Fruit fly (Drosophila melanogaster) whole organism, prepupa: Measurements from ENCODE around the gene Elovl7.

Source experiments
- CG10631 ChIP-seq: fragments of 200-800 bp; sonication (Bioruptor generic); optimal IDR thresholded peaks from 2 replicates; lab custom pipeline; 2016; ENCODE audit warnings: missing biosample characterization, missing genetic modification characterization
- CG10669 ChIP-seq: fragments of 200-800 bp; sonication (Bioruptor generic); optimal IDR thresholded peaks from 3 replicates; lab custom pipeline; 2018; ENCODE audit warnings: missing biosample characterization, mild to moderate bottlenecking, missing genetic modification characterization, moderate library complexity
- CG11294 ChIP-seq: fragments of 200-800 bp; sonication (Bioruptor generic); IDR thresholded peaks from 2 replicates; pipeline ENCODE4 v1.3.6; 2022; ENCODE audit warnings: missing biosample characterization, missing genetic modification characterization
- CG11762 ChIP-seq: fragments of 200-800 bp; sonication (Bioruptor generic); optimal IDR thresholded peaks from 3 replicates; lab custom pipeline; 2016; ENCODE audit warnings: missing biosample characterization, missing genetic modification characterization; ENCODE audit not compliant: insufficient read depth
- CG11902 ChIP-seq: fragments of 200-800 bp; sonication (Bioruptor generic); optimal IDR thresholded peaks from 3 replicates; lab custom pipeline; 2016; ENCODE audit warnings: missing biosample characterization, missing genetic modification characterization
- CG15336 ChIP-seq: fragments of 200-800 bp; sonication (Bioruptor generic); IDR thresholded peaks from 2 replicates; pipeline ENCODE4 v1.3.6; 2022; ENCODE audit warnings: missing biosample characterization, missing genetic modification characterization
- CG1621 ChIP-seq: fragments of 200-800 bp; sonication (Bioruptor generic); optimal IDR thresholded peaks from 3 replicates; lab custom pipeline; 2018; ENCODE audit warnings: missing biosample characterization, mild to moderate bottlenecking, missing genetic modification characterization
- CG16779 ChIP-seq: fragments of 200-800 bp; sonication (Bioruptor generic); optimal IDR thresholded peaks from 3 replicates; lab custom pipeline; 2017; ENCODE audit warnings: missing biosample characterization, mild to moderate bottlenecking, missing genetic modification characterization
- CG31627 ChIP-seq: fragments of 200-800 bp; sonication (Bioruptor generic); optimal IDR thresholded peaks from 3 replicates; lab custom pipeline; 2016; ENCODE audit warnings: missing biosample characterization, missing genetic modification characterization
- CG32006 ChIP-seq: fragments of 200-800 bp; sonication (Bioruptor generic); optimal IDR thresholded peaks from 3 replicates; lab custom pipeline; 2017; ENCODE audit warnings: missing biosample characterization, mild to moderate bottlenecking, missing genetic modification characterization
- CG34406 ChIP-seq: fragments of 200-800 bp; sonication (Bioruptor generic); optimal IDR thresholded peaks from 3 replicates; lab custom pipeline; 2016; ENCODE audit warnings: missing biosample characterization, missing genetic modification characterization
- CG3919 ChIP-seq: fragments of 200-800 bp; sonication (Bioruptor generic); optimal IDR thresholded peaks from 3 replicates; lab custom pipeline; 2016; ENCODE audit warnings: missing biosample characterization, missing genetic modification characterization
- CG6163 ChIP-seq: fragments of 200-800 bp; sonication (Bioruptor generic); IDR thresholded peaks from 3 replicates; pipeline ENCODE4 v1.3.6; 2022; ENCODE audit warnings: missing biosample characterization, missing genetic modification characterization
- CG6276 ChIP-seq: fragments of 200-800 bp; sonication (Bioruptor generic); optimal IDR thresholded peaks from 2 replicates; lab custom pipeline; 2017; ENCODE audit warnings: missing biosample characterization, mild to moderate bottlenecking, missing genetic modification characterization
- CG6792 ChIP-seq: fragments of 200-800 bp; sonication (Bioruptor generic); optimal IDR thresholded peaks from 3 replicates; lab custom pipeline; 2016; ENCODE audit warnings: missing biosample characterization, missing genetic modification characterization
- CG6808 ChIP-seq: fragments of 200-800 bp; sonication (Bioruptor generic); optimal IDR thresholded peaks from 3 replicates; lab custom pipeline; 2017; ENCODE audit warnings: missing biosample characterization, missing genetic modification characterization, mild to moderate bottlenecking, moderate library complexity, missing genetic modification reagents
- CG7368 ChIP-seq: fragments of 200-800 bp; sonication (Bioruptor generic); optimal IDR thresholded peaks from 3 replicates; lab custom pipeline; 2016; ENCODE audit warnings: missing biosample characterization, missing genetic modification characterization
- CG8119 ChIP-seq: fragments of 200-800 bp; sonication (Bioruptor generic); IDR thresholded peaks from 3 replicates; pipeline ENCODE4 v1.3.6; 2022; ENCODE audit warnings: missing biosample characterization, missing genetic modification characterization
- CG8319 ChIP-seq: fragments of 200-800 bp; sonication (Bioruptor generic); optimal IDR thresholded peaks from 3 replicates; lab custom pipeline; 2016; ENCODE audit warnings: missing biosample characterization, missing genetic modification characterization
- CG8632 ChIP-seq: fragments of 200-800 bp; sonication (Bioruptor generic); optimal IDR thresholded peaks from 3 replicates; lab custom pipeline; 2016; ENCODE audit warnings: missing biosample characterization, missing genetic modification characterization
- CG9139 ChIP-seq: fragments of 200-800 bp; sonication (Bioruptor generic); optimal IDR thresholded peaks from 3 replicates; lab custom pipeline; 2017; ENCODE audit warnings: missing biosample characterization, mild to moderate bottlenecking, missing genetic modification characterization
- Eip75B ChIP-seq: fragments of 200-800 bp; sonication (Bioruptor generic); optimal IDR thresholded peaks from 3 replicates; lab custom pipeline; 2016; ENCODE audit warnings: missing biosample characterization, missing genetic modification characterization
- Eip78C ChIP-seq: fragments of 200-800 bp; sonication (Bioruptor generic); peaks from one replicate; lab custom pipeline; 2016; ENCODE audit warnings: missing biosample characterization, missing genetic modification characterization
- Eip93F ChIP-seq: fragments of 200-800 bp; sonication (Bioruptor generic); optimal IDR thresholded peaks from 2 replicates; lab custom pipeline; 2016; ENCODE audit warnings: missing biosample characterization, mild to moderate bottlenecking, missing genetic modification characterization
- Ets21C ChIP-seq: fragments of 200-800 bp; sonication (Bioruptor generic); optimal IDR thresholded peaks from 3 replicates; lab custom pipeline; 2016; ENCODE audit warnings: missing biosample characterization, missing genetic modification characterization
- Ets96B ChIP-seq: fragments of 200-800 bp; optimal IDR thresholded peaks from 2 replicates; lab custom pipeline; 2019; ENCODE audit warnings: missing biosample characterization, mild to moderate bottlenecking, missing genetic modification characterization, moderate library complexity
- Gug ChIP-seq: fragments of 200-800 bp; sonication (Bioruptor generic); IDR thresholded peaks from 2 replicates; pipeline ENCODE4 v1.3.6; 2022; ENCODE audit warnings: missing biosample characterization, missing genetic modification characterization
- Hr38 ChIP-seq: sonication (Bioruptor generic); optimal IDR thresholded peaks from 2 replicates; lab custom pipeline; 2016; ENCODE audit warnings: missing biosample characterization, missing genetic modification characterization
- Hr39 ChIP-seq: fragments of 200-800 bp; sonication (Bioruptor generic); optimal IDR thresholded peaks from 2 replicates; lab custom pipeline; 2016; ENCODE audit warnings: missing biosample characterization, missing genetic modification characterization
- Lpt ChIP-seq: fragments of 200-800 bp; sonication (Bioruptor generic); optimal IDR thresholded peaks from 3 replicates; lab custom pipeline; 2016; ENCODE audit warnings: missing biosample characterization, missing genetic modification characterization
- Met ChIP-seq: fragments of 200-800 bp; sonication (Bioruptor generic); optimal IDR thresholded peaks from 3 replicates; lab custom pipeline; 2016; ENCODE audit warnings: missing biosample characterization, missing genetic modification characterization
- OdsH ChIP-seq: fragments of 200-800 bp; sonication (Bioruptor generic); optimal IDR thresholded peaks from 3 replicates; lab custom pipeline; 2016; ENCODE audit warnings: missing biosample characterization, missing genetic modification characterization
- Smox ChIP-seq: fragments of 200-800 bp; sonication (Bioruptor generic); optimal IDR thresholded peaks from 3 replicates; lab custom pipeline; 2016; ENCODE audit warnings: missing biosample characterization, missing genetic modification characterization
- Sox102F ChIP-seq: fragments of 200-800 bp; sonication (Bioruptor generic); optimal IDR thresholded peaks from 2 replicates; lab custom pipeline; 2016; ENCODE audit warnings: missing biosample characterization, mild to moderate bottlenecking, missing genetic modification characterization
- Sox14 ChIP-seq: fragments of 200-800 bp; sonication (Bioruptor generic); optimal IDR thresholded peaks from 3 replicates; lab custom pipeline; 2016; ENCODE audit warnings: missing biosample characterization, missing genetic modification characterization
- achi ChIP-seq: fragments of 200-800 bp; sonication (Bioruptor generic); optimal IDR thresholded peaks from 3 replicates; lab custom pipeline; 2016; ENCODE audit warnings: missing biosample characterization, missing genetic modification characterization
- acj6 ChIP-seq: fragments of 200-800 bp; sonication (Bioruptor generic); optimal IDR thresholded peaks from 3 replicates; lab custom pipeline; 2016; ENCODE audit warnings: missing biosample characterization, missing genetic modification characterization
- cyc ChIP-seq: fragments of 200-800 bp; sonication (Bioruptor generic); optimal IDR thresholded peaks from 3 replicates; lab custom pipeline; 2016; ENCODE audit warnings: missing biosample characterization, missing genetic modification characterization
- dsx ChIP-seq: fragments of 200-800 bp; optimal IDR thresholded peaks from 3 replicates; lab custom pipeline; 2019; ENCODE audit warnings: missing biosample characterization, mild to moderate bottlenecking, missing genetic modification characterization, moderate library complexity; ENCODE audit not compliant: poor library complexity, severe bottlenecking
- esn ChIP-seq: fragments of 200-800 bp; sonication (Bioruptor generic); optimal IDR thresholded peaks from 2 replicates; lab custom pipeline; 2016; ENCODE audit warnings: missing biosample characterization, mild to moderate bottlenecking, missing genetic modification characterization, moderate library complexity
- fd59A ChIP-seq: fragments of 200-800 bp; sonication (Bioruptor generic); optimal IDR thresholded peaks from 2 replicates; lab custom pipeline; 2017; ENCODE audit warnings: missing biosample characterization, mild to moderate bottlenecking, missing genetic modification characterization, missing genetic modification reagents
- fd85E ChIP-seq: fragments of 200-800 bp; sonication (Bioruptor generic); optimal IDR thresholded peaks from 3 replicates; lab custom pipeline; 2016; ENCODE audit warnings: missing biosample characterization, missing genetic modification characterization
- fkh ChIP-seq: fragments of 200-800 bp; sonication (Bioruptor generic); optimal IDR thresholded peaks from 3 replicates; lab custom pipeline; 2017; ENCODE audit warnings: missing biosample characterization, mild to moderate bottlenecking, missing genetic modification characterization, moderate library complexity
- lz ChIP-seq: fragments of 200-800 bp; sonication (Bioruptor generic); optimal IDR thresholded peaks from 3 replicates; lab custom pipeline; 2016; ENCODE audit warnings: missing biosample characterization, missing genetic modification characterization
- net ChIP-seq: fragments of 200-800 bp; sonication (Bioruptor generic); optimal IDR thresholded peaks from 3 replicates; lab custom pipeline; 2016; ENCODE audit warnings: missing biosample characterization, missing genetic modification characterization
- pdm3 ChIP-seq: fragments of 200-800 bp; sonication (Bioruptor generic); optimal IDR thresholded peaks from 3 replicates; lab custom pipeline; 2016; ENCODE audit warnings: missing biosample characterization, missing genetic modification characterization
- salr ChIP-seq, 2 experiments: fragments of 200-800 bp; sonication (Bioruptor generic); optimal IDR thresholded peaks; 3 replicates each; lab custom pipeline; 2016 to 2018; ENCODE audit warnings: missing biosample characterization in 2 of 2, missing genetic modification characterization in 2 of 2, mild to moderate bottlenecking in 1 of 2
- spab ChIP-seq: fragments of 200-800 bp; sonication (Bioruptor generic); optimal IDR thresholded peaks from 2 replicates; lab custom pipeline; 2017; ENCODE audit warnings: missing biosample characterization, mild to moderate bottlenecking, missing genetic modification characterization, missing genetic modification reagents
- ss ChIP-seq, 2 experiments: fragments of 200-800 bp; sonication (Bioruptor generic); optimal IDR thresholded peaks; 2 replicates in 1 of 2; 3 replicates in 1 of 2; lab custom pipeline; 2017 to 2018; ENCODE audit warnings: mild to moderate bottlenecking in 2 of 2, missing biosample characterization in 2 of 2, missing genetic modification characterization in 2 of 2, moderate library complexity in 1 of 2
- svp ChIP-seq: fragments of 200-800 bp; sonication (Bioruptor generic); peaks from one replicate; lab custom pipeline; 2016; ENCODE audit warnings: missing biosample characterization, missing genetic modification characterization
- topi ChIP-seq: fragments of 200-800 bp; sonication (Bioruptor generic); optimal IDR thresholded peaks from 3 replicates; lab custom pipeline; 2016; ENCODE audit warnings: missing biosample characterization, missing genetic modification characterization
- vri ChIP-seq: fragments of 200-800 bp; sonication (Bioruptor generic); optimal IDR thresholded peaks from 3 replicates; lab custom pipeline; 2016; ENCODE audit warnings: missing biosample characterization, mild to moderate bottlenecking, missing genetic modification characterization

Elovl7 gene

DNA sequence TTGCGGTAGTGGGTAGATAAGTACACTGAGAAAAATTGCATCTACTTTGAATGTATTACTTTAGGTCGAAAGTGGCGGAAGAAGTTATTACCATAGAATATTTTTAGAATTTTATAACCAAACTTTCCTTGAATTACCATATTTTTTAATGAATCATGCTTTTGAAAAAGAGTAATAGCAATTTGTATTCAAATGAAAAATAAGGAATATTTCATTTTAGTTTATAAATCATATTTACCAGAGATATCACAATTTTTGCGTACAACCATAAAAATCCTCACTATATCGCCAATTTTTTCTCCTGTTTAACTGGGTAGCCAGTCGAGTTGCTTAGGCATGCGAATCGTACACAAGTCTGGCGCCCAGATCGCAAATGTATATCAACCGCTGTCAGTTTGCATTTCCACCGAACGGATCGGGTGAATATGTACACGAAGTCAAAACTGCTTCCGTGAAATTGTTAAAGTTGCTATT is 25.9 kb downstream of the Elovl7 start:
- TF ChIP-seq fd85E: no peak
- TF ChIP-seq dsx (GFP tag; lab: Kevin White, UChicago): peak; percentile 73
- peak; percentile 58 for TF ChIP-seq CG34406 (GFP tag; lab: Kevin White, UChicago)
- peak; percentile 80 for TF ChIP-seq spab
- peak; percentile 60 for TF ChIP-seq CG7368
- peak; percentile 30 for TF ChIP-seq CG11902
- peak; percentile 73 to 78 for TF ChIP-seq ss (GFP tag; optimal IDR thresholded peaks at IDR 0.05; lab: Kevin White, UChicago)
- peak; percentile 84 for TF ChIP-seq CG6163 (GFP tag; lab: Robert Waterston, UW)
- peak in 1 of 2 experiments; percentile 80 for TF ChIP-seq salr (GFP tag; optimal IDR thresholded peaks at IDR 0.05; lab: Kevin White, UChicago)
- peak; percentile 65 for TF ChIP-seq CG31627 (GFP tag; lab: Kevin White, UChicago)
- TF ChIP-seq pdm3 (GFP tag; lab: Kevin White, UChicago): peak; percentile 72
- peak; percentile 59 for TF ChIP-seq CG1621 (tag; lab: Kevin White, UChicago)
- TF ChIP-seq CG6792 (GFP tag; lab: Kevin White, UChicago): peak; percentile 71
- peak; percentile 58 for TF ChIP-seq Hr39 (GFP tag; lab: Kevin White, UChicago)
- peak; percentile 25 for TF ChIP-seq svp (GFP tag; lab: Kevin White, UChicago)
- TF ChIP-seq Lpt: peak; percentile 82
- peak; percentile 59 for TF ChIP-seq CG8632 (GFP tag; lab: Kevin White, UChicago)
- TF ChIP-seq Ets21C (GFP tag; lab: Kevin White, UChicago): peak; percentile 39
- peak; percentile 61 for TF ChIP-seq Smox (GFP tag; lab: Kevin White, UChicago)
- peak; percentile 73 for TF ChIP-seq CG11762 (GFP tag; lab: Kevin White, UChicago)
- TF ChIP-seq CG10669: peak; percentile 77
- TF ChIP-seq topi: peak; percentile 78
- peak; percentile 72 for TF ChIP-seq CG11294 (GFP tag; lab: Robert Waterston, UW)
- TF ChIP-seq Gug: peak; percentile 70
- TF ChIP-seq Sox102F (GFP tag; lab: Kevin White, UChicago): peak; percentile 62
- TF ChIP-seq Eip75B (GFP tag; lab: Kevin White, UChicago): peak; percentile 84
- peak; percentile 83 for TF ChIP-seq CG6808 (GFP tag; lab: Kevin White, UChicago)
- peak; percentile 82 for TF ChIP-seq OdsH (GFP tag; lab: Kevin White, UChicago)
- TF ChIP-seq Sox14: peak; percentile 74
- TF ChIP-seq Eip93F (GFP tag; lab: Kevin White, UChicago): no peak
- peak; percentile 74 for TF ChIP-seq acj6 (GFP tag; lab: Kevin White, UChicago)
- peak; percentile 60 for TF ChIP-seq cyc
- peak; percentile 90 for TF ChIP-seq CG32006 (GFP tag; lab: Kevin White, UChicago)
- peak; percentile 90 for TF ChIP-seq CG15336 (GFP tag; lab: Robert Waterston, UW)
- no peak for TF ChIP-seq Hr38 (GFP tag; lab: Kevin White, UChicago)
- peak; percentile 87 for TF ChIP-seq CG6276 (GFP tag; lab: Kevin White, UChicago)
- peak; percentile 41 for TF ChIP-seq CG8319 (GFP tag; lab: Kevin White, UChicago)
- peak; percentile 73 for TF ChIP-seq net
- peak; percentile 73 for TF ChIP-seq esn (GFP tag; lab: Kevin White, UChicago)
- TF ChIP-seq lz (GFP tag; lab: Kevin White, UChicago): peak; percentile 69
- peak; percentile 89 for TF ChIP-seq CG3919 (GFP tag; lab: Kevin White, UChicago)
- peak; percentile 77 for TF ChIP-seq achi (GFP tag; lab: Kevin White, UChicago)
- TF ChIP-seq fd59A (GFP tag; lab: Kevin White, UChicago): peak; percentile 72
- peak; percentile 79 for TF ChIP-seq CG10631
- TF ChIP-seq Eip78C (GFP tag; lab: Kevin White, UChicago): peak; percentile 95
- TF ChIP-seq fkh (GFP tag; lab: Kevin White, UChicago): no peak
- TF ChIP-seq Ets96B (tag; lab: Kevin White, UChicago): peak; percentile 82
- peak; percentile 55 for TF ChIP-seq Met (GFP tag; lab: Kevin White, UChicago)
- TF ChIP-seq CG9139: peak; percentile 66
- TF ChIP-seq vri (GFP tag; lab: Kevin White, UChicago): peak; percentile 27
- peak; percentile 49 for TF ChIP-seq CG16779 (tag; lab: Kevin White, UChicago)
- peak; percentile 92 for TF ChIP-seq CG8119
